Worm (Caenorhabditis elegans) whole organism, L4/young adult: Measurements from ENCODE around the gene M02G9.4.

Experiments used
- W03F9.2 ChIP-seq: fragments of 150-350 bp; optimal IDR thresholded peaks from 2 replicates; lab custom pipeline; 2014; ENCODE audit warnings: missing biosample characterization, missing genetic modification characterization
- dao-5 ChIP-seq: sonication (generic microtip); optimal IDR thresholded peaks from 2 replicates; lab custom pipeline; 2016; ENCODE audit warnings: missing genotype, missing genetic modification characterization, moderate library complexity, missing compliant biosample characterization
- him-1 ChIP-seq: sonication (generic microtip); optimal IDR thresholded peaks from 2 replicates; lab custom pipeline; 2016; ENCODE audit warnings: missing genotype, missing genetic modification reagents, missing genetic modification characterization, missing compliant biosample characterization

M02G9.4 gene

DNA sequence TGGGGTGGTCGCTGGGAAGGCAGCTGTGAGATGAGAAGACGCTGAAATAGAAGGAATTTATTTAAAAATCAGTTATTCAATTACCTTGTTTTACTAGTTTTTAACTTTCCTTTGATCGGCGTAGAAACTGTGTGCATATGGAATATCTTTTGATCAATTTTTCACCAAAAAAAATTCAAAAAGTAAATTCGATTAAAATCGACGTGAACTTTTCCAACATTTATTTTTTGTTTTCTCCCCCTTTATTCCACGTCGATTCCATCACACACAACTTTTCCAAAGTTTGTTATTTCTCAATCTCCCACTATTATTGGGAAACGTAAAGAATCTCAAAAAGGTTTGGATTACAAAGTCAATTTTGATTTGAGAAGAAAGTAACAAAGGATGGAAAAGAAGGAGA, 43.4 kb downstream of the M02G9.4 start, which contains the start of gene C07E3.4:
TSS of gene C07E3.4 (plus strand) at position 301 of the 400 bp plus-strand sequence.
- TF ChIP-seq him-1 (no peak), W03F9.2 (tag; lab: Kevin White, UChicago) (no peak), dao-5 (tag; lab: Kevin White, UChicago) (no peak)

DNA sequence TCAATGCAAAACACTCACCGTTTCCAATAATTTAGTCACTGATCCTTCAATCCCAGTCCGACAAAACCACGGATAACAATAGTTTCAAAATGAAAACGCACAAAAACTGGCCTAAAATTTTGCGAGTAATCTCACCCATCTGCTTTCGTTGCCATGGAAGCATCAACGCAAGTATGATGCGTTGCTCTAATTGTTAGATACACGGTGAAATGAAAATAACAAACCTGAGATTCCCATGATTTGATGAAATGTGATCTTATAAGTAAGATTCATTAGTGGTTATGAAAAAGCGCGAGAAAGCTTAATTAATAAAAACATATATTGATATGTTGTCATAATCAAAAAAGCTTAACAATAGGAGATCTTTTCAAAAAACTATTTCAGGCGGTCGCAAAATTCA, 50.1 kb downstream of the M02G9.4 start, which contains the start of gene ceh-57:
TSS of gene ceh-57 (minus strand) at position 95 of the 400 bp plus-strand sequence.
- TF ChIP-seq dao-5 (tag; lab: Kevin White, UChicago) (no peak), W03F9.2 (tag; lab: Kevin White, UChicago) (no peak), him-1 (no peak)
